Fruit fly (Drosophila melanogaster) whole organism, prepupa: ENCODE measurements around the gene SclA.

Source experiments
- Blimp-1 ChIP-seq: fragments of 200-800 bp; sonication (Bioruptor generic); optimal IDR thresholded peaks from 3 replicates; lab custom pipeline; 2017; ENCODE audit warnings: missing biosample characterization, missing genetic modification characterization, mild to moderate bottlenecking, moderate library complexity, missing genetic modification reagents
- CG1621 ChIP-seq: fragments of 200-800 bp; sonication (Bioruptor generic); optimal IDR thresholded peaks from 3 replicates; lab custom pipeline; 2018; ENCODE audit warnings: missing biosample characterization, mild to moderate bottlenecking, missing genetic modification characterization
- CG6792 ChIP-seq: fragments of 200-800 bp; sonication (Bioruptor generic); optimal IDR thresholded peaks from 3 replicates; lab custom pipeline; 2016; ENCODE audit warnings: missing biosample characterization, missing genetic modification characterization
- CG6854 ChIP-seq: fragments of 200-800 bp; sonication (Bioruptor generic); optimal IDR thresholded peaks from 2 replicates; lab custom pipeline; 2017; ENCODE audit warnings: missing biosample characterization, mild to moderate bottlenecking, missing genetic modification characterization
- Gug ChIP-seq: fragments of 200-800 bp; sonication (Bioruptor generic); IDR thresholded peaks from 2 replicates; pipeline ENCODE4 v1.3.6; 2022; ENCODE audit warnings: missing biosample characterization, missing genetic modification characterization
- OdsH ChIP-seq: fragments of 200-800 bp; sonication (Bioruptor generic); optimal IDR thresholded peaks from 3 replicates; lab custom pipeline; 2016; ENCODE audit warnings: missing biosample characterization, missing genetic modification characterization
- achi ChIP-seq: fragments of 200-800 bp; sonication (Bioruptor generic); optimal IDR thresholded peaks from 3 replicates; lab custom pipeline; 2016; ENCODE audit warnings: missing biosample characterization, missing genetic modification characterization

DNA sequence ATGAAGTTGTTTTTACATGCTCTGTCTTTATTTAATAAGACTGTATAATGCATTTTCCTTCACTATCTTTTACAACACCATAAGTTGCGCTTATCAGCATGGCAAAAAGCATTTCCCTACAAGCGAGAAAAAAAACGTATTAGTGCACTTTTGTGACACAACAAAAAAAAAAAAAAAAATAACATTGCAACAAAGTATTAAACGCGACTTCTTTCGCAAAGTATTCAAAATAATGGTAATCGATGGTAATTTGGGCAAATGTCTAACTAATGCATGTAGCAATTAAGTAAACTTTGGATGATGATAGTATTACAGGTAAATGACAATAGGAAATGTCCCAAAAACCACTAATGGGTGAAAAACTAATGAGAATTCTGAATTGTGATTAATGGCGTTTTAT lies 10.2 kb downstream of the SclA start:
- no peak for TF ChIP-seq CG6854 (GFP tag; lab: Kevin White, UChicago)
- TF ChIP-seq Gug (GFP tag; lab: Robert Waterston, UW), result no peak
- no peak for TF ChIP-seq CG1621
- TF ChIP-seq Blimp-1, result no peak
- TF ChIP-seq achi, result no peak
- no peak for TF ChIP-seq CG6792 (GFP tag; lab: Kevin White, UChicago)
- TF ChIP-seq OdsH (GFP tag; lab: Kevin White, UChicago), result no peak
